Worm (Caenorhabditis elegans): Measurements from ENCODE around the gene nhr-281.

DNA sequence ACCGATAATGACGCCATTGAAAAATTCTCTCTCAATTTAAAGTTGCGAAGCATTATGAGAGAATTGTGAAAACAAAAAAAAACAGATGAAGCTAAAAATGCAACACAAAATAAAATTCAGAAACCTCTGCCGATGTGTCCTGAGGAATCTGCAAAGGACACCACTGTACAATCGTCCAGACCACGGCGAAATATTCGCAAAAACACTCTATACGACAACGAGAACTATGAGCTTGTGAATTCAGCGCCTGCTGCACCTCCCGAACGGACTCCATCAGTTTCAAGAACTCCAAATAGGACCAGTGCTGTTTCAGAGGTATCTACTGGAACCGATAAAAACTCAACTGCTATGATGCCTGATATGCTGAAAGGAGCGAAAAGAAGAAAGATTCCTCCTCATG, 10.8 kb downstream of the nhr-281 start:
- TF ChIP-seq nhr-23 (tag; optimal IDR thresholded peaks at IDR 0.05) (no peak), nhr-76 (tag; optimal IDR thresholded peaks at IDR 0.05) (no peak), pha-4 (tag; optimal IDR thresholded peaks at IDR 0.05) (no peak), fkh-10 (GFP tag; optimal IDR thresholded peaks at IDR 0.05) (no peak), snpc-4 (tag; optimal IDR thresholded peaks at IDR 0.05) (no peak), nhr-28 (tag; optimal IDR thresholded peaks at IDR 0.05) (no peak), jun-1 (tag; optimal IDR thresholded peaks at IDR 0.05) (no peak), ZK546.5 (tag; optimal IDR thresholded peaks at IDR 0.05) (no peak), nhr-237 (tag; optimal IDR thresholded peaks at IDR 0.05) (no peak), eor-1 (tag; optimal IDR thresholded peaks at IDR 0.05) (no peak), lin-39 (tag; optimal IDR thresholded peaks at IDR 0.05) (no peak), nhr-11 (tag; optimal IDR thresholded peaks at IDR 0.05) (no peak), ama-1 (optimal IDR thresholded peaks at IDR 0.05) (no peak), ztf-11 (tag; optimal IDR thresholded peaks at IDR 0.05) (no peak)

All from whole organism, L3 larva.